Fruit fly (Drosophila melanogaster) whole organism, prepupa: ENCODE results near the gene CG17359.

Experiments
- Blimp-1 ChIP-seq: fragments of 200-800 bp; sonication (Bioruptor generic); optimal IDR thresholded peaks from 3 replicates; lab custom pipeline; 2017; ENCODE audit warnings: missing biosample characterization, missing genetic modification characterization, mild to moderate bottlenecking, moderate library complexity, missing genetic modification reagents
- CG11902 ChIP-seq: fragments of 200-800 bp; sonication (Bioruptor generic); optimal IDR thresholded peaks from 3 replicates; lab custom pipeline; 2016; ENCODE audit warnings: missing biosample characterization, missing genetic modification characterization
- CG16779 ChIP-seq: fragments of 200-800 bp; sonication (Bioruptor generic); optimal IDR thresholded peaks from 3 replicates; lab custom pipeline; 2017; ENCODE audit warnings: missing biosample characterization, mild to moderate bottlenecking, missing genetic modification characterization
- CG34406 ChIP-seq: fragments of 200-800 bp; sonication (Bioruptor generic); optimal IDR thresholded peaks from 3 replicates; lab custom pipeline; 2016; ENCODE audit warnings: missing biosample characterization, missing genetic modification characterization
- CG3919 ChIP-seq: fragments of 200-800 bp; sonication (Bioruptor generic); optimal IDR thresholded peaks from 3 replicates; lab custom pipeline; 2016; ENCODE audit warnings: missing biosample characterization, missing genetic modification characterization
- CG9139 ChIP-seq: fragments of 200-800 bp; sonication (Bioruptor generic); optimal IDR thresholded peaks from 3 replicates; lab custom pipeline; 2017; ENCODE audit warnings: missing biosample characterization, mild to moderate bottlenecking, missing genetic modification characterization
- Hr39 ChIP-seq: fragments of 200-800 bp; sonication (Bioruptor generic); optimal IDR thresholded peaks from 2 replicates; lab custom pipeline; 2016; ENCODE audit warnings: missing biosample characterization, missing genetic modification characterization
- Sox102F ChIP-seq: fragments of 200-800 bp; sonication (Bioruptor generic); optimal IDR thresholded peaks from 2 replicates; lab custom pipeline; 2016; ENCODE audit warnings: missing biosample characterization, mild to moderate bottlenecking, missing genetic modification characterization
- cyc ChIP-seq: fragments of 200-800 bp; sonication (Bioruptor generic); optimal IDR thresholded peaks from 3 replicates; lab custom pipeline; 2016; ENCODE audit warnings: missing biosample characterization, missing genetic modification characterization
- dac ChIP-seq: fragments of 200-800 bp; sonication (Bioruptor generic); optimal IDR thresholded peaks from 2 replicates; lab custom pipeline; 2017; ENCODE audit warnings: missing biosample characterization, mild to moderate bottlenecking, missing genetic modification characterization

DNA sequence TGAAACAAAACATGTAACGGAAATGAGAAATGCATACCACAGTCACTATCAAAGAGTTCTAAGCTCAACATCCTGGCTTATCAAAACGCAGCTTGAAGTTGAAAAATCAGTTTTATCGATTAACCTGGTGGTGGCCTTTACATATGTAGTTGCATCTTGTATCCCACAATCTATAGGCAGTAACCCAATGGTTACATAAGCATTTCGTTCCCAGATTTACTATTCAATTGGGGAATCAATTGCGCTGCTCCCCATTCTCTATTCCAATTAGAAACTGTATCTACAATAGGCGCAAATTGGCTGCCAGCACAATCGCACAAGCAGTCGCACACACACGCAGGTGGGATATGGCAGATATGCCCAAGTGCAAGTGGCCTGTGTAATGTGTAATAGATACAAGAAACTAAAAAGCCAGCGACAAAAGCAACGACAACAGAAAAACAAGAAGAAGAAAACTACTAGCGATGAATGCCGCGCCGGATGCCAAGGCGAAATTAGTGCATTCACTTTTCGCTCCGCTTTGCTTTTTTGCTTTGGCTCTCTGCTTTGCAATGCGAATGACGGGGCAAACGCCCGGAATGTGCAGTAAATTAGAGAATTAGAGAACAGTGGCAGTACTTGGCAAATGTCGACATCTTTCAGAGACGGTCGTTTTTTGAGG, 6.7 kb upstream of the CG17359 start:
- TF ChIP-seq Sox102F (GFP tag; lab: Kevin White, UChicago) (no peak), CG11902 (no peak), CG9139 (GFP tag; lab: Kevin White, UChicago) (no peak), Hr39 (GFP tag; lab: Kevin White, UChicago) (no peak), Blimp-1 (GFP tag; lab: Kevin White, UChicago) (no peak), CG3919 (no peak), CG16779 (tag; lab: Kevin White, UChicago) (no peak), dac (no peak), cyc (GFP tag; lab: Kevin White, UChicago) (no peak), CG34406 (no peak)
